Worm (Caenorhabditis elegans) whole organism, L1 larva: ENCODE results near the gene fbxb-75.

Experiments
- C16A3.4 ChIP-seq: fragments of 150-350 bp; optimal IDR thresholded peaks from 2 replicates; lab custom pipeline; 2014; ENCODE audit warnings: missing biosample characterization, missing genetic modification characterization
- Y116A8C.19 ChIP-seq: sonication (generic microtip); optimal IDR thresholded peaks from 2 replicates; lab custom pipeline; 2016; ENCODE audit warnings: missing compliant biosample characterization, missing genetic modification characterization, borderline replicate concordance
- aha-1 ChIP-seq: fragments of 150-350 bp; optimal IDR thresholded peaks from 2 replicates; lab custom pipeline; 2014; ENCODE audit warnings: missing biosample characterization, missing genetic modification characterization
- alr-1 ChIP-seq: fragments of 200-800 bp; sonication (Bioruptor generic); optimal IDR thresholded peaks from 2 replicates; lab custom pipeline; 2018; ENCODE audit warnings: borderline replicate concordance, mild to moderate bottlenecking, missing genetic modification characterization, missing compliant biosample characterization
- aly-2 ChIP-seq: fragments of 150-350 bp; optimal IDR thresholded peaks from 2 replicates; lab custom pipeline; 2014; ENCODE audit warnings: missing biosample characterization, missing genetic modification characterization
- ama-1 ChIP-seq: fragments of 150-350 bp; optimal IDR thresholded peaks from 2 replicates; lab custom pipeline; 2014
- blmp-1 ChIP-seq: fragments of 150-350 bp; optimal IDR thresholded peaks from 2 replicates; lab custom pipeline; 2014; ENCODE audit warnings: missing biosample characterization, missing genetic modification characterization
- ceh-8 ChIP-seq: fragments of 200-800 bp; sonication (Bioruptor generic); optimal IDR thresholded peaks from 2 replicates; lab custom pipeline; 2018; ENCODE audit warnings: mild to moderate bottlenecking, missing genetic modification characterization, moderate library complexity, missing compliant biosample characterization
- ceh-88 ChIP-seq: fragments of 200-800 bp; sonication (Bioruptor generic); IDR thresholded peaks from 2 replicates; pipeline ENCODE4 v1.3.6; 2022; ENCODE audit warnings: missing genetic modification characterization, missing compliant biosample characterization
- dsc-1 ChIP-seq: sonication (generic microtip); optimal IDR thresholded peaks from 2 replicates; lab custom pipeline; 2016; ENCODE audit warnings: mild to moderate bottlenecking, missing genetic modification characterization, missing compliant biosample characterization
- efl-1 ChIP-seq, 4 experiments: fragments of 150-350 bp; optimal IDR thresholded peaks in 3 of 4; peaks in 1 of 4; 1 replicate in 1 of 4; 2 replicates in 3 of 4; lab custom pipeline; 2014; ENCODE audit warnings: missing biosample characterization in 2 of 4, missing genetic modification characterization in 2 of 4, missing genetic modification reagents in 2 of 4
- efl-3 ChIP-seq: fragments of 200-800 bp; sonication (Bioruptor generic); optimal IDR thresholded peaks from 2 replicates; lab custom pipeline; 2018; ENCODE audit warnings: mild to moderate bottlenecking, missing genetic modification characterization, missing compliant biosample characterization
- egl-13 ChIP-seq: sonication (generic microtip); optimal IDR thresholded peaks from 2 replicates; lab custom pipeline; 2016; ENCODE audit warnings: missing genotype, missing genetic modification reagents, missing genetic modification characterization, missing compliant biosample characterization
- elt-2 ChIP-seq: sonication (generic microtip); optimal IDR thresholded peaks from 2 replicates; lab custom pipeline; 2016; ENCODE audit warnings: missing genetic modification characterization, mild to moderate bottlenecking, inconsistent platforms, missing compliant biosample characterization, missing genetic modification reagents
- elt-3 ChIP-seq, 6 experiments: fragments of 150-350 bp in 1 of 6; sonication (generic microtip); optimal IDR thresholded peaks; 2 replicates each; lab custom pipeline; 2017 to 2018; ENCODE audit warnings: missing biosample characterization in 6 of 6, missing genetic modification characterization in 6 of 6, inconsistent platforms in 1 of 6
- ets-5 ChIP-seq: fragments of 200-800 bp; sonication (Bioruptor generic); IDR thresholded peaks from 2 replicates; pipeline ENCODE4 v1.3.6; 2022; ENCODE audit warnings: missing genetic modification characterization, missing compliant biosample characterization
- fkh-10 ChIP-seq: sonication (generic microtip); optimal IDR thresholded peaks from 2 replicates; lab custom pipeline; 2017; ENCODE audit warnings: missing biosample characterization, missing genetic modification reagents, missing genetic modification characterization
- fkh-8 ChIP-seq: sonication (generic microtip); optimal IDR thresholded peaks from 2 replicates; lab custom pipeline; 2016; ENCODE audit warnings: mild to moderate bottlenecking, missing genetic modification characterization, missing compliant biosample characterization
- grh-1 ChIP-seq: fragments of 200-800 bp; sonication (Bioruptor generic); IDR thresholded peaks from 2 replicates; pipeline ENCODE4 v1.3.6; 2022; ENCODE audit warnings: missing genetic modification reagents, missing genetic modification characterization, missing compliant biosample characterization
- hlh-17 ChIP-seq: fragments of 200-800 bp; sonication (Bioruptor generic); optimal IDR thresholded peaks from 2 replicates; lab custom pipeline; 2018; ENCODE audit warnings: missing genetic modification characterization, mild to moderate bottlenecking, missing compliant biosample characterization, moderate library complexity, borderline replicate concordance
- hlh-4 ChIP-seq: sonication (generic microtip); optimal IDR thresholded peaks from 2 replicates; lab custom pipeline; 2016; ENCODE audit warnings: mild to moderate bottlenecking, missing genetic modification characterization, missing compliant biosample characterization
- irx-1 ChIP-seq: sonication (generic microtip); optimal IDR thresholded peaks from 2 replicates; lab custom pipeline; 2016; ENCODE audit warnings: missing genetic modification characterization, missing compliant biosample characterization
- isw-1 ChIP-seq: fragments of 200-800 bp; sonication (Bioruptor generic); IDR thresholded peaks from 2 replicates; pipeline ENCODE4 v1.3.6; 2022; ENCODE audit warnings: missing genetic modification characterization, missing compliant biosample characterization
- jun-1 ChIP-seq: fragments of 150-350 bp; optimal IDR thresholded peaks from 2 replicates; lab custom pipeline; 2014; ENCODE audit warnings: missing biosample characterization, missing genetic modification reagents, missing genetic modification characterization
- lin-13 ChIP-seq: fragments of 150-350 bp; optimal IDR thresholded peaks from 2 replicates; lab custom pipeline; 2014; ENCODE audit warnings: missing biosample characterization, missing genetic modification reagents, missing genetic modification characterization
- lin-14 ChIP-seq: fragments of 200-800 bp; sonication (Bioruptor generic); optimal IDR thresholded peaks from 2 replicates; lab custom pipeline; 2018; ENCODE audit warnings: mild to moderate bottlenecking, missing genetic modification characterization, moderate library complexity, missing compliant biosample characterization
- lin-15B ChIP-seq: fragments of 150-350 bp; sonication (generic microtip); optimal IDR thresholded peaks from 3 replicates; lab custom pipeline; 2014; ENCODE audit warnings: missing biosample characterization, missing genetic modification characterization
- lin-35 ChIP-seq, 2 experiments: fragments of 150-350 bp; optimal IDR thresholded peaks; 2 replicates each; lab custom pipeline; 2014; ENCODE audit warnings: missing biosample characterization in 2 of 2, missing genetic modification characterization in 2 of 2, missing genetic modification reagents in 2 of 2
- lir-3 ChIP-seq: sonication (generic microtip); optimal IDR thresholded peaks from 2 replicates; lab custom pipeline; 2016; ENCODE audit warnings: mild to moderate bottlenecking, missing genetic modification characterization, moderate library complexity, missing compliant biosample characterization; ENCODE audit not compliant: poor library complexity
- lsy-2 ChIP-seq, 2 experiments: fragments of 150-350 bp; optimal IDR thresholded peaks; 2 replicates each; lab custom pipeline; 2014; ENCODE audit warnings: missing biosample characterization in 2 of 2, missing genetic modification characterization in 2 of 2
- mep-1 ChIP-seq: fragments of 150-350 bp; optimal IDR thresholded peaks from 2 replicates; lab custom pipeline; 2014; ENCODE audit warnings: missing biosample characterization, missing genetic modification characterization
- nhr-12 ChIP-seq: sonication (generic microtip); optimal IDR thresholded peaks from 2 replicates; lab custom pipeline; 2017; ENCODE audit warnings: missing biosample characterization, missing genetic modification characterization
- nhr-237 ChIP-seq: fragments of 150-350 bp; optimal IDR thresholded peaks from 2 replicates; lab custom pipeline; 2014; ENCODE audit warnings: missing biosample characterization, missing genetic modification characterization
- nhr-71 ChIP-seq: sonication (generic microtip); optimal IDR thresholded peaks from 2 replicates; lab custom pipeline; 2016; ENCODE audit warnings: mild to moderate bottlenecking, missing genetic modification characterization, moderate library complexity, missing compliant biosample characterization
- nhr-76 ChIP-seq: sonication (generic microtip); optimal IDR thresholded peaks from 2 replicates; lab custom pipeline; 2017; ENCODE audit warnings: missing biosample characterization, missing genetic modification characterization
- nhr-77 ChIP-seq: fragments of 150-350 bp; optimal IDR thresholded peaks from 2 replicates; lab custom pipeline; 2014; ENCODE audit warnings: missing biosample characterization, missing genetic modification characterization
- nhr-85 ChIP-seq: sonication (generic microtip); peaks from one replicate; lab custom pipeline; 2016; ENCODE audit warnings: missing genetic modification characterization, inconsistent platforms, missing compliant biosample characterization
- pag-3 ChIP-seq: sonication (generic microtip); optimal IDR thresholded peaks from 2 replicates; lab custom pipeline; 2017; ENCODE audit warnings: missing genetic modification characterization, mild to moderate bottlenecking, missing compliant biosample characterization, antibody characterized with exemption, borderline replicate concordance; ENCODE audit not compliant: insufficient read depth
- pax-3 ChIP-seq: fragments of 200-800 bp; sonication (Bioruptor generic); optimal IDR thresholded peaks from 2 replicates; lab custom pipeline; 2018; ENCODE audit warnings: mild to moderate bottlenecking, missing genetic modification characterization, moderate library complexity, missing compliant biosample characterization
- pqm-1 ChIP-seq: sonication (generic microtip); optimal IDR thresholded peaks from 3 replicates; lab custom pipeline; 2017; ENCODE audit warnings: missing biosample characterization, missing genetic modification characterization
- snpc-4 ChIP-seq: fragments of 150-350 bp; optimal IDR thresholded peaks from 2 replicates; lab custom pipeline; 2014; ENCODE audit warnings: missing biosample characterization, missing genetic modification characterization
- sptf-1 ChIP-seq: fragments of 150-350 bp; optimal IDR thresholded peaks from 2 replicates; lab custom pipeline; 2014; ENCODE audit warnings: missing biosample characterization, missing genetic modification characterization
- sup-37 ChIP-seq: fragments of 200-800 bp; sonication (Bioruptor generic); optimal IDR thresholded peaks from 2 replicates; lab custom pipeline; 2018; ENCODE audit warnings: mild to moderate bottlenecking, missing genetic modification characterization, missing compliant biosample characterization
- unc-130 ChIP-seq: fragments of 150-350 bp; optimal IDR thresholded peaks from 2 replicates; lab custom pipeline; 2017; ENCODE audit warnings: missing biosample characterization, missing genetic modification characterization, inconsistent platforms
- unc-62 ChIP-seq: fragments of 150-350 bp; optimal IDR thresholded peaks from 2 replicates; lab custom pipeline; 2014; ENCODE audit warnings: missing biosample characterization, missing genetic modification reagents, missing genetic modification characterization
- unc-98 ChIP-seq: fragments of 200-800 bp; sonication (Bioruptor generic); IDR thresholded peaks from 2 replicates; pipeline ENCODE4 v1.3.6; 2022; ENCODE audit warnings: missing genetic modification characterization, missing compliant biosample characterization
- xbp-1 ChIP-seq: sonication (generic microtip); optimal IDR thresholded peaks from 2 replicates; lab custom pipeline; 2016; ENCODE audit warnings: missing genetic modification characterization, missing compliant biosample characterization

Gene fbxb-75

ce11 chrIV:4402413-4402812 is 38.6 kb downstream of the fbxb-75 start (continued):
- TF ChIP-seq fkh-10 (GFP tag; lab: Kevin White, UChicago): no peak
- no peak for TF ChIP-seq isw-1 (GFP tag; lab: Robert Waterston, UW)
- no peak for TF ChIP-seq nhr-12
- no peak for TF ChIP-seq unc-62 (GFP tag; lab: Kevin White, UChicago)
- TF ChIP-seq ceh-88 (GFP tag; lab: Robert Waterston, UW): no peak
- peak; percentile 51 for TF ChIP-seq dsc-1 (tag; lab: Kevin White, UChicago)
- peak; percentile 88 for TF ChIP-seq blmp-1 (tag; lab: Kevin White, UChicago)
- no peak for TF ChIP-seq ama-1 (lab: Kevin White, UChicago)
- TF ChIP-seq lin-15B (tag; lab: Kevin White, UChicago): no peak
- TF ChIP-seq mep-1 (tag; lab: Kevin White, UChicago): peak; percentile 54
- TF ChIP-seq pax-3 (tag; lab: Kevin White, UChicago): peak; percentile 37
- no peak for TF ChIP-seq hlh-17 (GFP tag; lab: Kevin White, UChicago)
- TF ChIP-seq egl-13 (tag; lab: Kevin White, UChicago): no peak
- TF ChIP-seq aly-2: no peak
- TF ChIP-seq nhr-85 (tag; lab: Kevin White, UChicago): peak; percentile 96
- TF ChIP-seq, all 84 proteins: peak for 32

- TF ChIP-seq pag-3 (tag; lab: Kevin White, UChicago) (no peak), alr-1 (tag; lab: Kevin White, UChicago) (no peak), nhr-77 (tag; lab: Kevin White, UChicago) (peak; percentile 61), lin-13 (GFP tag; lab: Kevin White, UChicago) (peak; percentile 73), nhr-12 (no peak), sptf-1 (tag; lab: Kevin White, UChicago) (no peak), egl-13 (tag; lab: Kevin White, UChicago) (no peak), ama-1 (lab: Kevin White, UChicago) (peak; percentile 50), hlh-17 (GFP tag; lab: Kevin White, UChicago) (no peak), nhr-76 (tag; lab: Kevin White, UChicago) (no peak), ets-5 (GFP tag; lab: Robert Waterston, UW) (no peak), aha-1 (tag; lab: Kevin White, UChicago) (no peak), lin-35 (GFP tag; optimal IDR thresholded peaks at IDR 0.05; lab: Kevin White, UChicago) (peak; percentile 56 to 86), elt-2 (no peak), C16A3.4 (peak; percentile 72), lin-14 (GFP tag; lab: Kevin White, UChicago) (peak; percentile 95), ceh-88 (GFP tag; lab: Robert Waterston, UW) (0 out of 2 replicates have a peak, but pooled peaks have one; percentile 43), nhr-71 (peak; percentile 88), sup-37 (no peak), efl-1 (optimal IDR thresholded peaks at IDR 0.05; lab: Kevin White, UChicago) (peak; percentile 73 to 80), efl-1 (GFP tag; optimal IDR thresholded peaks at IDR 0.05 in 1 of 2; lab: Kevin White, UChicago) (peak; percentile 3 to 92), nhr-237 (tag; lab: Kevin White, UChicago) (peak; percentile 57), ceh-8 (GFP tag; lab: Kevin White, UChicago) (no peak), elt-3 (tag; optimal IDR thresholded peaks at IDR 0.05; lab: Kevin White, UChicago) (peak in 3 of 6 experiments; percentile 69 to 89 (median 76)), grh-1 (peak; percentile 100), irx-1 (tag; lab: Kevin White, UChicago) (peak; percentile 80), efl-3 (GFP tag; lab: Kevin White, UChicago) (peak; percentile 96), fkh-8 (no peak), unc-130 (tag; lab: Kevin White, UChicago) (peak; percentile 17), pqm-1 (tag; lab: Kevin White, UChicago) (no peak), jun-1 (tag; lab: Kevin White, UChicago) (peak; percentile 42), xbp-1 (tag; lab: Kevin White, UChicago) (peak; percentile 28), lsy-2 (tag; optimal IDR thresholded peaks at IDR 0.05; lab: Kevin White, UChicago) (peak; percentile 72 to 81), lir-3 (peak; percentile 16), Y116A8C.19 (tag; lab: Kevin White, UChicago) (no peak), hlh-4 (no peak), snpc-4 (no peak), unc-98 (GFP tag; lab: Robert Waterston, UW) (no peak), aly-2 (peak; percentile 41)
Observed at ce11 chrIV:4400350-4401326, 40.3 kb downstream of the fbxb-75 start, which contains the start of gene Y24D9A.6. Gene Y24D9A.6, minus strand, starts transcription at chrIV:4400400.
